Worm (Caenorhabditis elegans) whole organism, mixed stage, embryonic: ENCODE data around the gene srt-6.

Source experiments
- M03D4.4 ChIP-seq: sonication (generic microtip); optimal IDR thresholded peaks from 2 replicates; lab custom pipeline; 2017; ENCODE audit warnings: mild to moderate bottlenecking, missing genetic modification characterization, missing compliant biosample characterization
- bed-3 ChIP-seq: fragments of 200-800 bp; sonication (Bioruptor generic); optimal IDR thresholded peaks from 3 replicates; lab custom pipeline; 2018; ENCODE audit warnings: mild to moderate bottlenecking, missing genetic modification characterization, moderate library complexity, missing compliant biosample characterization
- ceh-39 ChIP-seq: fragments of 150-350 bp; optimal IDR thresholded peaks from 2 replicates; lab custom pipeline; 2014; ENCODE audit warnings: missing biosample characterization, missing genetic modification characterization
- ceh-43 ChIP-seq: fragments of 200-800 bp; sonication (Bioruptor generic); optimal IDR thresholded peaks from 2 replicates; lab custom pipeline; 2018; ENCODE audit warnings: mild to moderate bottlenecking, missing genetic modification characterization, moderate library complexity, missing compliant biosample characterization
- ceh-83 ChIP-seq: fragments of 200-800 bp; sonication (Bioruptor generic); optimal IDR thresholded peaks from 2 replicates; lab custom pipeline; 2018; ENCODE audit warnings: mild to moderate bottlenecking, missing genetic modification characterization, missing compliant biosample characterization
- ces-1 ChIP-seq: fragments of 150-350 bp; optimal IDR thresholded peaks from 2 replicates; lab custom pipeline; 2014; ENCODE audit warnings: missing biosample characterization, missing genetic modification reagents, missing genetic modification characterization
- cnd-1 ChIP-seq: fragments of 200-800 bp; sonication (Bioruptor generic); optimal IDR thresholded peaks from 2 replicates; lab custom pipeline; 2018; ENCODE audit warnings: mild to moderate bottlenecking, missing genetic modification characterization, missing compliant biosample characterization
- drap-1 ChIP-seq: fragments of 200-800 bp; sonication (Bioruptor generic); optimal IDR thresholded peaks from 3 replicates; lab custom pipeline; 2018; ENCODE audit warnings: mild to moderate bottlenecking, missing genetic modification characterization, missing compliant biosample characterization
- elt-3 ChIP-seq: fragments of 150-350 bp; optimal IDR thresholded peaks from 2 replicates; lab custom pipeline; 2014; ENCODE audit warnings: missing biosample characterization, missing genetic modification characterization
- ham-2 ChIP-seq: fragments of 200-800 bp; sonication (Bioruptor generic); optimal IDR thresholded peaks from 2 replicates; lab custom pipeline; 2018; ENCODE audit warnings: mild to moderate bottlenecking, missing genetic modification characterization, missing compliant biosample characterization
- hlh-1 ChIP-seq: fragments of 150-350 bp; optimal IDR thresholded peaks from 2 replicates; lab custom pipeline; 2014; ENCODE audit warnings: missing biosample characterization, missing genetic modification reagents, missing genetic modification characterization
- lin-32 ChIP-seq: fragments of 200-800 bp; sonication (Bioruptor generic); optimal IDR thresholded peaks from 2 replicates; lab custom pipeline; 2018; ENCODE audit warnings: mild to moderate bottlenecking, missing genetic modification characterization, missing compliant biosample characterization
- mab-5 ChIP-seq: fragments of 150-350 bp; optimal IDR thresholded peaks from 2 replicates; lab custom pipeline; 2014; ENCODE audit warnings: missing biosample characterization, missing genetic modification characterization
- mep-1 ChIP-seq: fragments of 150-350 bp; optimal IDR thresholded peaks from 2 replicates; lab custom pipeline; 2017; ENCODE audit warnings: missing biosample characterization, missing genetic modification reagents, missing genetic modification characterization, inconsistent platforms
- mls-2 ChIP-seq: sonication (generic microtip); optimal IDR thresholded peaks from 2 replicates; lab custom pipeline; 2016; ENCODE audit warnings: mild to moderate bottlenecking, missing genetic modification characterization, moderate library complexity, missing compliant biosample characterization
- nhr-12 ChIP-seq: fragments of 150-350 bp; optimal IDR thresholded peaks from 2 replicates; lab custom pipeline; 2014; ENCODE audit warnings: missing biosample characterization, missing genetic modification characterization
- nhr-237 ChIP-seq: fragments of 150-350 bp; optimal IDR thresholded peaks from 2 replicates; lab custom pipeline; 2014; ENCODE audit warnings: missing biosample characterization, missing genetic modification characterization
- nhr-28 ChIP-seq: fragments of 150-350 bp; optimal IDR thresholded peaks from 2 replicates; lab custom pipeline; 2014; ENCODE audit warnings: missing biosample characterization, missing genetic modification characterization
- nhr-76 ChIP-seq: sonication (generic microtip); optimal IDR thresholded peaks from 2 replicates; lab custom pipeline; 2017; ENCODE audit warnings: missing biosample characterization, missing genetic modification characterization
- pha-4 ChIP-seq: fragments of 150-350 bp; optimal IDR thresholded peaks from 2 replicates; lab custom pipeline; 2018; ENCODE audit warnings: missing biosample characterization, missing genetic modification reagents, missing genetic modification characterization
- sem-2 ChIP-seq: fragments of 200-800 bp; sonication (Bioruptor generic); optimal IDR thresholded peaks from 2 replicates; lab custom pipeline; 2018; ENCODE audit warnings: mild to moderate bottlenecking, missing genetic modification characterization, missing compliant biosample characterization
- snpc-4 ChIP-seq: fragments of 150-350 bp; optimal IDR thresholded peaks from 2 replicates; lab custom pipeline; 2014; ENCODE audit warnings: missing biosample characterization, missing genetic modification characterization
- sptf-1 ChIP-seq: sonication (generic microtip); optimal IDR thresholded peaks from 2 replicates; lab custom pipeline; 2017; ENCODE audit warnings: mild to moderate bottlenecking, missing genetic modification characterization, moderate library complexity, missing compliant biosample characterization
- tbx-8 ChIP-seq: fragments of 200-800 bp; sonication (Bioruptor generic); optimal IDR thresholded peaks from 2 replicates; lab custom pipeline; 2018; ENCODE audit warnings: mild to moderate bottlenecking, missing genetic modification characterization, moderate library complexity, missing compliant biosample characterization
- unc-120 ChIP-seq: sonication (generic microtip); optimal IDR thresholded peaks from 2 replicates; lab custom pipeline; 2017; ENCODE audit warnings: missing genetic modification characterization, missing compliant biosample characterization; ENCODE audit not compliant: poor library complexity, severe bottlenecking
- unc-39 ChIP-seq: fragments of 150-350 bp; optimal IDR thresholded peaks from 2 replicates; lab custom pipeline; 2014; ENCODE audit warnings: missing biosample characterization, missing genetic modification characterization

srt-6 gene

ce11 chrV:7437985-7438384 lies 29.4 kb upstream of the srt-6 start, which contains the start of gene F25E5.16:
TSS of gene F25E5.16 (plus strand) at chrV:7438285.
- no peak for TF ChIP-seq mep-1
- no peak for TF ChIP-seq nhr-12
- TF ChIP-seq hlh-1, result no peak
- TF ChIP-seq M03D4.4 (tag; lab: Kevin White, UChicago), result no peak
- TF ChIP-seq ces-1, result no peak

ce11 chrV:7437538-7437937 lies 28.9 kb upstream of the srt-6 start, which contains the start of gene F25E5.9:
TSS of gene F25E5.9 (minus strand) at chrV:7437919.
- no peak for TF ChIP-seq pha-4 (tag; lab: Kevin White, UChicago)
- TF ChIP-seq mab-5 (tag; lab: Kevin White, UChicago), result no peak
- TF ChIP-seq ceh-83 (GFP tag; lab: Kevin White, UChicago), result no peak
- TF ChIP-seq sem-2 (GFP tag; lab: Kevin White, UChicago), result no peak
- no peak for TF ChIP-seq nhr-28
- TF ChIP-seq ceh-43 (GFP tag; lab: Kevin White, UChicago), result no peak
- TF ChIP-seq unc-39 (tag; lab: Kevin White, UChicago), result no peak
- no peak for TF ChIP-seq nhr-237 (tag; lab: Kevin White, UChicago)
- no peak for TF ChIP-seq sptf-1
- TF ChIP-seq ham-2 (GFP tag; lab: Kevin White, UChicago), result no peak
- no peak for TF ChIP-seq ces-1
- no peak for TF ChIP-seq snpc-4 (tag; lab: Kevin White, UChicago)
- TF ChIP-seq unc-120, result no peak
- no peak for TF ChIP-seq bed-3
- TF ChIP-seq, all 35 proteins: peak for 0

DNA sequence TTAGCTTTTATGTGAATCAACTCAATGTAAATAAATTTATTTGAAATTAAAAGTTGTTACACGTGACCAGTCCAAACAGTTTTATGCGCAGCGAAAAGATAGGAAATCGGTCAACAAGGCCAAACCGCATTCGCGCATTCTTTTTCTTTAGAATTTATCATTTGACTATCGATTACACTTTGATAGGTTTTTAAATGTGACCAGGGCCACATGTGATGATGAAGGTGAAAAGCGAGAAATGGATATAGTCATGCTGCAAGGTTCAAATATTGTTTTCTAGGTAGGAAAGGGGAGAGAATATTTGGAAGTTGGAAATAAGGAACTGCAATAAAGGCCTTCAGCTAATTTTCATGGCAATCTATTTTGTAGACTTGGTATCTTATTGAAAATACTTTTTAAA lies 28.3 kb upstream of the srt-6 start:
- TF ChIP-seq mls-2 (no peak), ceh-83 (GFP tag; lab: Kevin White, UChicago) (no peak), ceh-39 (tag; lab: Kevin White, UChicago) (no peak), elt-3 (tag; lab: Kevin White, UChicago) (no peak), mab-5 (tag; lab: Kevin White, UChicago) (no peak)
- TF ChIP-seq, all 35 proteins: peak for 0

- no peak for TF ChIP-seq nhr-76 (tag; lab: Kevin White, UChicago)
- no peak for TF ChIP-seq ces-1
- no peak for TF ChIP-seq ham-2 (GFP tag; lab: Kevin White, UChicago)
- TF ChIP-seq cnd-1 (tag; lab: Kevin White, UChicago), result no peak
- no peak for TF ChIP-seq unc-120
- TF ChIP-seq drap-1, result no peak
- TF ChIP-seq mep-1, result no peak
- TF ChIP-seq hlh-1, result no peak
- TF ChIP-seq bed-3, result no peak
- no peak for TF ChIP-seq nhr-237 (tag; lab: Kevin White, UChicago)
Measured at ce11 chrV:7436509-7436908, 27.9 kb upstream of the srt-6 start.

- no peak for TF ChIP-seq elt-3 (tag; lab: Kevin White, UChicago)
- TF ChIP-seq cnd-1 (tag; lab: Kevin White, UChicago), result no peak
- TF ChIP-seq lin-32 (GFP tag; lab: Kevin White, UChicago), result no peak
- no peak for TF ChIP-seq sptf-1
- no peak for TF ChIP-seq tbx-8
- no peak for TF ChIP-seq mep-1
- TF ChIP-seq bed-3, result no peak
- no peak for TF ChIP-seq nhr-76 (tag; lab: Kevin White, UChicago)
Measured at ce11 chrV:7435376-7436204, 27.0 kb upstream of the srt-6 start, which contains the start of the genes ddo-2 and F25E5.8. TSS of gene ddo-2 (minus strand) at chrV:7435705. TSS of gene F25E5.8 (plus strand) at chrV:7435930.

ce11 chrV:7434805-7435363 lies 26.3 kb upstream of the srt-6 start:
- TF ChIP-seq mls-2 (no peak), ceh-39 (tag; lab: Kevin White, UChicago) (no peak), hlh-1 (no peak)
